Worm (Caenorhabditis elegans) whole organism, late embryonic: ENCODE data around the gene irld-32.

Experiments
- ceh-31 ChIP-seq: sonication (generic microtip); optimal IDR thresholded peaks from 2 replicates; lab custom pipeline; 2016; ENCODE audit warnings: missing genetic modification characterization, missing compliant biosample characterization

irld-32 gene

DNA sequence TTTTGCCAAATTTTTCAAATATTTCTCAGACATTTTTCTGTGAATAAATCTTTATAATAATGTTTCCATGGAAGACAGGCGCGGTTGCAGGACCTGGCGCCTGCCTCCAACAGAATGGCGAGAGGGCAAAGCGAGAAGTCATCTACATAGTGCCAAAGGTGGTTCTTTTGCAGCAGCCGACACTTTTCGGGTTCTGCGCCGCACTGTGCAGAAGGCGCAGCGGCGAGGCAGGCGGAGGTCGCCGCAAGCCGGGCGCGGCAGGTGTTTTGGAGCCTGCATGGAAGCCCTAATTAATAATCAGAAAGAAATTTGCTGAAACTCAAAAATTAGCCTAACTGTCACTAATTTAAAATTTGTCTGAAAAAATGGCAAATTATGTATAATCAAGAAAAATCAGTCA, 11.9 kb downstream of the irld-32 start:
- no peak for TF ChIP-seq ceh-31 (tag; lab: Kevin White, UChicago)
